Fruit fly (Drosophila melanogaster) Kc167 (cell line): ENCODE measurements around the gene CG34251.

Experiments used
- Myc ChIP-seq: fragments of >200 bp; optimal IDR thresholded peaks from 2 replicates; lab custom pipeline; 2017; ENCODE audit warnings: missing external identifiers
- Sin3A ChIP-seq: fragments of >200 bp; optimal IDR thresholded peaks from 2 replicates; lab custom pipeline; 2018; ENCODE audit warnings: missing external identifiers
- h ChIP-seq: fragments of >200 bp; optimal IDR thresholded peaks from 3 replicates; lab custom pipeline; 2018; ENCODE audit warnings: missing external identifiers
- insv ChIP-seq: fragments of >200 bp; optimal IDR thresholded peaks from 3 replicates; lab custom pipeline; 2018; ENCODE audit warnings: missing external identifiers
- psq ChIP-seq: fragments of >200 bp; optimal IDR thresholded peaks from 2 replicates; lab custom pipeline; 2017; ENCODE audit warnings: missing external identifiers
- ttk ChIP-seq: sonication (Bioruptor generic); optimal IDR thresholded peaks from 2 replicates; lab custom pipeline; 2017; ENCODE audit warnings: missing external identifiers

CG34251 gene

dm6 chr3L:17657728-17658379, 13.6 kb upstream of the CG34251 start:
- TF ChIP-seq Sin3A (lab: Kevin White, UChicago) (no peak), ttk (lab: Kevin White, UChicago) (no peak), psq (lab: Kevin White, UChicago) (no peak), insv (lab: Kevin White, UChicago) (no peak), Myc (lab: Kevin White, UChicago) (no peak), h (no peak)

dm6 chr3L:17658423-17659267, 12.8 kb upstream of the CG34251 start:
- no peak for TF ChIP-seq insv (lab: Kevin White, UChicago)
- no peak for TF ChIP-seq Myc (lab: Kevin White, UChicago)
- no peak for TF ChIP-seq Sin3A (lab: Kevin White, UChicago)
- TF ChIP-seq ttk (lab: Kevin White, UChicago): no peak
- no peak for TF ChIP-seq h
- TF ChIP-seq psq (lab: Kevin White, UChicago): no peak

- no peak for TF ChIP-seq h
- TF ChIP-seq Sin3A (lab: Kevin White, UChicago): no peak
- TF ChIP-seq insv (lab: Kevin White, UChicago): no peak
- no peak for TF ChIP-seq psq (lab: Kevin White, UChicago)
Observed at dm6 chr3L:17659268-17659589, 12.2 kb upstream of the CG34251 start.

dm6 chr3L:17663647-17664046, 7.8 kb upstream of the CG34251 start:
- TF ChIP-seq h (no peak), psq (lab: Kevin White, UChicago) (no peak), Myc (lab: Kevin White, UChicago) (no peak), ttk (lab: Kevin White, UChicago) (no peak), insv (lab: Kevin White, UChicago) (no peak), Sin3A (lab: Kevin White, UChicago) (no peak)

dm6 chr3L:17665084-17665576, 6.3 kb upstream of the CG34251 start:
- TF ChIP-seq insv (lab: Kevin White, UChicago): no peak
- no peak for TF ChIP-seq ttk (lab: Kevin White, UChicago)
- no peak for TF ChIP-seq psq (lab: Kevin White, UChicago)
- no peak for TF ChIP-seq h
- no peak for TF ChIP-seq Sin3A (lab: Kevin White, UChicago)
- no peak for TF ChIP-seq Myc (lab: Kevin White, UChicago)

dm6 chr3L:17667642-17668362, 3.6 kb upstream of the CG34251 start:
- TF ChIP-seq ttk (lab: Kevin White, UChicago) (no peak), insv (lab: Kevin White, UChicago) (no peak), Sin3A (lab: Kevin White, UChicago) (no peak), Myc (lab: Kevin White, UChicago) (no peak), h (no peak), psq (lab: Kevin White, UChicago) (no peak)

- TF ChIP-seq ttk (lab: Kevin White, UChicago) (no peak), Sin3A (lab: Kevin White, UChicago) (no peak), insv (lab: Kevin White, UChicago) (no peak), psq (lab: Kevin White, UChicago) (no peak), h (no peak), Myc (lab: Kevin White, UChicago) (no peak)
Observed at dm6 chr3L:17668386-17668944, 3.0 kb upstream of the CG34251 start.

- TF ChIP-seq insv (lab: Kevin White, UChicago) (no peak), Myc (lab: Kevin White, UChicago) (no peak), Sin3A (lab: Kevin White, UChicago) (no peak), ttk (lab: Kevin White, UChicago) (no peak), psq (lab: Kevin White, UChicago) (no peak), h (no peak)
Observed at dm6 chr3L:17668945-17669779, 2.3 kb upstream of the CG34251 start, which contains the start of gene Crtc. Gene Crtc (minus strand): TSS chr3L:17669234.

dm6 chr3L:17671768-17672167, 346 bp downstream of the CG34251 start:
- TF ChIP-seq Sin3A (lab: Kevin White, UChicago) (no peak), Myc (lab: Kevin White, UChicago) (no peak), ttk (lab: Kevin White, UChicago) (no peak), psq (lab: Kevin White, UChicago) (no peak), h (no peak), insv (lab: Kevin White, UChicago) (no peak)

- TF ChIP-seq Sin3A (lab: Kevin White, UChicago) (no peak), ttk (lab: Kevin White, UChicago) (no peak), insv (lab: Kevin White, UChicago) (no peak), psq (lab: Kevin White, UChicago) (no peak), Myc (lab: Kevin White, UChicago) (no peak), h (no peak)
Observed at dm6 chr3L:17689579-17690191, 18.3 kb downstream of the CG34251 start, which contains the start of gene Ccn. Gene Ccn (plus strand): TSS chr3L:17690015.
